Fruit fly (Drosophila melanogaster) whole organism, prepupa: ENCODE data around the gene Osi6.

Source experiments
- CG4318 ChIP-seq: fragments of 200-800 bp; sonication (Bioruptor generic); optimal IDR thresholded peaks from 3 replicates; lab custom pipeline; 2017; ENCODE audit warnings: missing biosample characterization, mild to moderate bottlenecking, missing genetic modification characterization
- CG6792 ChIP-seq: fragments of 200-800 bp; sonication (Bioruptor generic); optimal IDR thresholded peaks from 3 replicates; lab custom pipeline; 2016; ENCODE audit warnings: missing biosample characterization, missing genetic modification characterization
- CG6854 ChIP-seq: fragments of 200-800 bp; sonication (Bioruptor generic); optimal IDR thresholded peaks from 2 replicates; lab custom pipeline; 2017; ENCODE audit warnings: missing biosample characterization, mild to moderate bottlenecking, missing genetic modification characterization
- Eip78C ChIP-seq: fragments of 200-800 bp; sonication (Bioruptor generic); peaks from one replicate; lab custom pipeline; 2016; ENCODE audit warnings: missing biosample characterization, missing genetic modification characterization
- Ets96B ChIP-seq: fragments of 200-800 bp; optimal IDR thresholded peaks from 2 replicates; lab custom pipeline; 2019; ENCODE audit warnings: missing biosample characterization, mild to moderate bottlenecking, missing genetic modification characterization, moderate library complexity
- acj6 ChIP-seq: fragments of 200-800 bp; sonication (Bioruptor generic); optimal IDR thresholded peaks from 3 replicates; lab custom pipeline; 2016; ENCODE audit warnings: missing biosample characterization, missing genetic modification characterization
- cyc ChIP-seq: fragments of 200-800 bp; sonication (Bioruptor generic); optimal IDR thresholded peaks from 3 replicates; lab custom pipeline; 2016; ENCODE audit warnings: missing biosample characterization, missing genetic modification characterization
- dac ChIP-seq: fragments of 200-800 bp; sonication (Bioruptor generic); optimal IDR thresholded peaks from 2 replicates; lab custom pipeline; 2017; ENCODE audit warnings: missing biosample characterization, mild to moderate bottlenecking, missing genetic modification characterization
- dsx ChIP-seq: fragments of 200-800 bp; optimal IDR thresholded peaks from 3 replicates; lab custom pipeline; 2019; ENCODE audit warnings: missing biosample characterization, mild to moderate bottlenecking, missing genetic modification characterization, moderate library complexity; ENCODE audit not compliant: poor library complexity, severe bottlenecking
- pdm3 ChIP-seq: fragments of 200-800 bp; sonication (Bioruptor generic); optimal IDR thresholded peaks from 3 replicates; lab custom pipeline; 2016; ENCODE audit warnings: missing biosample characterization, missing genetic modification characterization
- ss ChIP-seq, 2 experiments: fragments of 200-800 bp; sonication (Bioruptor generic); optimal IDR thresholded peaks; 2 replicates in 1 of 2; 3 replicates in 1 of 2; lab custom pipeline; 2017 to 2018; ENCODE audit warnings: mild to moderate bottlenecking in 2 of 2, missing biosample characterization in 2 of 2, missing genetic modification characterization in 2 of 2, moderate library complexity in 1 of 2
- topi ChIP-seq: fragments of 200-800 bp; sonication (Bioruptor generic); optimal IDR thresholded peaks from 3 replicates; lab custom pipeline; 2016; ENCODE audit warnings: missing biosample characterization, missing genetic modification characterization

DNA sequence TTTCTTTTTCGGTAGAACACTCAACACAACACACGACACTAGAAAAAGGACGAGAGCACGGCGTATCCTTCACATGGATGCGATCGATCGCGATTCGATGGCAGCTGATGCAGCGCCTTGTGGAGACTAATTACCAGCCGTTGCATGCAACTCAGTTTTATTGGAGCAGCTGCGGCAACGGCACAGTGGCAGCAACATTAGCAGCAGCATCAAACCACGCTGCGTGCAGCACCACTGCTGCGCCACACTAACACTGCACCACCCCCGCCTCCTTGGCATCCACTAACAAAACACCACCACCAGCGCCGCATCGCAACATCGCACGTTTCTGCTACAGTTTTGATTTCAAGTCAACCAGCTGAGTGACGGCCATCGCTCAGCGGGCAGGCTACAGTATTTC is 12.8 kb upstream of the Osi6 start, which contains the start of gene Osi4:
- TF ChIP-seq CG6792 (GFP tag; lab: Kevin White, UChicago) = no peak
- TF ChIP-seq CG4318 (GFP tag; lab: Kevin White, UChicago) = no peak
- no peak for TF ChIP-seq topi (GFP tag; lab: Kevin White, UChicago)
- TF ChIP-seq ss (GFP tag; optimal IDR thresholded peaks at IDR 0.05; lab: Kevin White, UChicago) = no peak
- TF ChIP-seq pdm3 (GFP tag; lab: Kevin White, UChicago) = no peak
- no peak for TF ChIP-seq dsx
- TF ChIP-seq acj6 = no peak
- no peak for TF ChIP-seq Eip78C
- TF ChIP-seq CG6854 (GFP tag; lab: Kevin White, UChicago) = no peak
- no peak for TF ChIP-seq Ets96B (tag; lab: Kevin White, UChicago)
- no peak for TF ChIP-seq cyc (GFP tag; lab: Kevin White, UChicago)
- TF ChIP-seq dac (GFP tag; lab: Kevin White, UChicago) = no peak
